Fruit fly (Drosophila melanogaster) whole organism, embryonic: ENCODE results near the gene Tsp74F.

Experiments
- CG11247 ChIP-seq: fragments of 200-800 bp; sonication (Bioruptor generic); IDR thresholded peaks from 2 replicates; pipeline ENCODE4 v1.3.6; 2022; ENCODE audit warnings: missing biosample characterization, missing genetic modification characterization
- CG11456 ChIP-seq: fragments of 200-800 bp; sonication (Bioruptor generic); IDR thresholded peaks from 3 replicates; pipeline ENCODE4 v1.3.6; 2022; ENCODE audit warnings: missing biosample characterization, missing genetic modification characterization
- CG12155 ChIP-seq: fragments of 200-800 bp; sonication (Bioruptor generic); optimal IDR thresholded peaks from 3 replicates; lab custom pipeline; 2016; ENCODE audit warnings: missing biosample characterization, missing genetic modification characterization
- CG13287 ChIP-seq: fragments of 200-800 bp; sonication (Bioruptor generic); IDR thresholded peaks from 2 replicates; pipeline ENCODE4 v1.3.6; 2022; ENCODE audit warnings: missing biosample characterization, missing genetic modification characterization; ENCODE audit not compliant: partially characterized antibody
- CG30431 ChIP-seq: fragments of 200-800 bp; sonication (Bioruptor generic); optimal IDR thresholded peaks from 2 replicates; lab custom pipeline; 2017; ENCODE audit warnings: missing biosample characterization, missing genetic modification characterization
- CG9876 ChIP-seq: fragments of 200-800 bp; sonication (Bioruptor generic); optimal IDR thresholded peaks from 2 replicates; lab custom pipeline; 2016; ENCODE audit warnings: missing biosample characterization, missing genetic modification characterization
- Ets65A ChIP-seq: fragments of 200-800 bp; sonication (Bioruptor generic); peaks from one replicate; lab custom pipeline; 2016; ENCODE audit warnings: missing biosample characterization, missing genetic modification characterization
- Med ChIP-seq: fragments of 200-800 bp; sonication (Bioruptor generic); peaks from one replicate; lab custom pipeline; 2016; ENCODE audit warnings: missing biosample characterization, missing genetic modification characterization, mild to moderate bottlenecking, inconsistent platforms, moderate library complexity
- Oli ChIP-seq: fragments of 200-800 bp; sonication (Bioruptor generic); optimal IDR thresholded peaks from 2 replicates; lab custom pipeline; 2018; ENCODE audit warnings: missing biosample characterization, mild to moderate bottlenecking, missing genetic modification characterization, moderate library complexity
- ato ChIP-seq: fragments of 200-800 bp; sonication (Bioruptor generic); IDR thresholded peaks from 2 replicates; pipeline ENCODE4 v1.3.6; 2022; ENCODE audit warnings: missing biosample characterization, missing genetic modification characterization; ENCODE audit not compliant: partially characterized antibody
- bsh ChIP-seq, 2 experiments: fragments of 200-800 bp; sonication (Bioruptor generic); optimal IDR thresholded peaks; 2 replicates each; lab custom pipeline; 2017 to 2018; ENCODE audit warnings: mild to moderate bottlenecking in 2 of 2, missing biosample characterization in 2 of 2, missing genetic modification characterization in 2 of 2, moderate library complexity in 1 of 2
- chinmo ChIP-seq: fragments of 200-800 bp; sonication (Bioruptor generic); IDR thresholded peaks from 4 replicates; pipeline ENCODE4 v1.3.6; 2022; ENCODE audit warnings: missing biosample characterization, missing genetic modification characterization; ENCODE audit not compliant: partially characterized antibody
- dysf ChIP-seq: fragments of 200-800 bp; sonication (Bioruptor generic); IDR thresholded peaks from 3 replicates; pipeline ENCODE4 v1.3.6; 2022; ENCODE audit warnings: missing biosample characterization, missing genetic modification characterization
- emc ChIP-seq: fragments of 200-800 bp; sonication (Bioruptor generic); optimal IDR thresholded peaks from 2 replicates; lab custom pipeline; 2016; ENCODE audit warnings: missing biosample characterization, missing genetic modification characterization
- ems ChIP-seq: fragments of 200-800 bp; sonication (Bioruptor generic); optimal IDR thresholded peaks from 3 replicates; lab custom pipeline; 2016; ENCODE audit warnings: missing biosample characterization, missing genetic modification characterization
- fd3F ChIP-seq: fragments of 200-800 bp; sonication (Bioruptor generic); optimal IDR thresholded peaks from 2 replicates; lab custom pipeline; 2018; ENCODE audit warnings: missing biosample characterization, mild to moderate bottlenecking, missing genetic modification characterization, moderate library complexity
- ftz-f1 ChIP-seq: fragments of 200-800 bp; sonication (Bioruptor generic); optimal IDR thresholded peaks from 2 replicates; lab custom pipeline; 2016; ENCODE audit warnings: missing biosample characterization, missing genetic modification characterization
- hb ChIP-seq: fragments of 200-800 bp; sonication (Bioruptor generic); IDR thresholded peaks from 3 replicates; pipeline ENCODE4 v1.3.6; 2022; ENCODE audit warnings: missing biosample characterization, missing genetic modification characterization; ENCODE audit not compliant: partially characterized antibody
- kay ChIP-seq: fragments of 200-800 bp; sonication (Bioruptor generic); optimal IDR thresholded peaks from 2 replicates; lab custom pipeline; 2016; ENCODE audit warnings: missing biosample characterization, missing genetic modification characterization
- lbe ChIP-seq: fragments of 200-800 bp; sonication (Bioruptor generic); optimal IDR thresholded peaks from 2 replicates; lab custom pipeline; 2016; ENCODE audit warnings: missing biosample characterization, mild to moderate bottlenecking, missing genetic modification characterization
- p53 ChIP-seq: fragments of 200-800 bp; sonication (Bioruptor generic); optimal IDR thresholded peaks from 2 replicates; lab custom pipeline; 2016; ENCODE audit warnings: missing biosample characterization, missing genetic modification characterization
- pfk ChIP-seq: fragments of 200-800 bp; sonication (Bioruptor generic); optimal IDR thresholded peaks from 2 replicates; lab custom pipeline; 2018; ENCODE audit warnings: missing biosample characterization, mild to moderate bottlenecking, missing genetic modification characterization, moderate library complexity
- shn ChIP-seq: fragments of 200-800 bp; sonication (Bioruptor generic); optimal IDR thresholded peaks from 3 replicates; lab custom pipeline; 2016; ENCODE audit warnings: missing biosample characterization, missing genetic modification characterization
- slbo ChIP-seq: fragments of 200-800 bp; sonication (Bioruptor generic); IDR thresholded peaks from 2 replicates; pipeline ENCODE4 v1.3.6; 2022; ENCODE audit warnings: missing biosample characterization, missing genetic modification characterization
- so ChIP-seq: fragments of 200-800 bp; sonication (Bioruptor generic); IDR thresholded peaks from 3 replicates; pipeline ENCODE4 v1.3.6; 2022; ENCODE audit warnings: missing biosample characterization, missing genetic modification characterization
- tll ChIP-seq, 2 experiments: fragments of 200-800 bp in 1 of 2; fragments of >200 bp in 1 of 2; sonication (Bioruptor generic) in 1 of 2; optimal IDR thresholded peaks; 2 replicates each; lab custom pipeline; 2017 to 2019; ENCODE audit warnings: missing biosample characterization in 2 of 2, missing genetic modification characterization in 2 of 2, mild to moderate bottlenecking in 1 of 2, moderate library complexity in 1 of 2
- trh ChIP-seq: fragments of 200-800 bp; sonication (Bioruptor generic); optimal IDR thresholded peaks from 2 replicates; lab custom pipeline; 2016; ENCODE audit warnings: missing biosample characterization, missing genetic modification characterization
- tup ChIP-seq: fragments of 200-800 bp; sonication (Bioruptor generic); optimal IDR thresholded peaks from 2 replicates; lab custom pipeline; 2016; ENCODE audit warnings: missing biosample characterization, mild to moderate bottlenecking, missing genetic modification characterization, moderate library complexity
- vvl ChIP-seq: fragments of 200-800 bp; sonication (Bioruptor generic); IDR thresholded peaks from 2 replicates; pipeline ENCODE4 v1.3.6; 2022; ENCODE audit warnings: missing biosample characterization, missing genetic modification characterization

Gene Tsp74F

dm6 chr3L:17929697-17930581 lies 34.3 kb upstream of the Tsp74F start (continued):
- TF ChIP-seq slbo (GFP tag; lab: Robert Waterston, UW) = no peak
- TF ChIP-seq tup (GFP tag; lab: Kevin White, UChicago) = no peak
- no peak for TF ChIP-seq CG11247
- TF ChIP-seq CG11456 (GFP tag; lab: Robert Waterston, UW) = no peak
- no peak for TF ChIP-seq CG12155 (GFP tag; lab: Kevin White, UChicago)
- TF ChIP-seq trh (GFP tag; lab: Kevin White, UChicago) = no peak
- no peak for TF ChIP-seq hb (GFP tag; lab: Robert Waterston, UW)
- TF ChIP-seq CG9876 (GFP tag; lab: Kevin White, UChicago) = no peak
- no peak for TF ChIP-seq shn (GFP tag; lab: Kevin White, UChicago)
- no peak for TF ChIP-seq CG13287 (GFP tag; lab: Robert Waterston, UW)
- no peak for TF ChIP-seq ato (GFP tag; lab: Robert Waterston, UW)
- no peak for TF ChIP-seq pfk (GFP tag; lab: Kevin White, UChicago)
- no peak for TF ChIP-seq fd3F (GFP tag; lab: Kevin White, UChicago)

- TF ChIP-seq so (GFP tag; lab: Robert Waterston, UW) (no peak), CG30431 (GFP tag; lab: Kevin White, UChicago) (no peak), chinmo (GFP tag; lab: Robert Waterston, UW) (0 out of 4 replicates have a peak, but pooled peaks have one; percentile 18), Ets65A (peak; percentile 74), kay (GFP tag; lab: Kevin White, UChicago) (no peak), dysf (0 out of 3 replicates have a peak, but pooled peaks have one; percentile 18), vvl (GFP tag; lab: Robert Waterston, UW) (no peak), Med (peak; percentile 20), ftz-f1 (GFP tag; lab: Kevin White, UChicago) (peak; percentile 69)
Observed at dm6 chr3L:17928106-17928505, 32.4 kb upstream of the Tsp74F start.

- peak in 1 of 2 experiments; percentile 20 for TF ChIP-seq bsh (GFP tag; optimal IDR thresholded peaks at IDR 0.05; lab: Kevin White, UChicago)
- no peak for TF ChIP-seq Oli
- TF ChIP-seq, all 482 proteins: peak for 1
Observed at dm6 chr3L:17926575-17927276, 31.1 kb upstream of the Tsp74F start.

- TF ChIP-seq emc (GFP tag; lab: Kevin White, UChicago) (no peak), lbe (GFP tag; lab: Kevin White, UChicago) (peak; percentile 39), tll (GFP tag; optimal IDR thresholded peaks at IDR 0.05; lab: Kevin White, UChicago) (no peak), vvl (GFP tag; lab: Robert Waterston, UW) (no peak), p53 (GFP tag; lab: Kevin White, UChicago) (no peak), ems (GFP tag; lab: Kevin White, UChicago) (no peak)
Observed at dm6 chr3L:17925180-17925753, 29.6 kb upstream of the Tsp74F start.
